Fruit fly (Drosophila melanogaster) whole organism, embryonic: ENCODE data around the gene gdl.

Experiments
- Abd-B ChIP-seq: fragments of 200-800 bp; sonication (Bioruptor generic); optimal IDR thresholded peaks from 2 replicates; lab custom pipeline; 2018; ENCODE audit warnings: missing biosample characterization, mild to moderate bottlenecking, missing genetic modification characterization, moderate library complexity
- B-H1 ChIP-seq: fragments of 200-800 bp; sonication (Bioruptor generic); IDR thresholded peaks from 3 replicates; pipeline ENCODE4 v1.3.6; 2022; ENCODE audit warnings: missing biosample characterization, missing genetic modification characterization
- C15 ChIP-seq: fragments of 200-800 bp; sonication (Bioruptor generic); IDR thresholded peaks from 3 replicates; pipeline ENCODE4 v1.3.6; 2022; ENCODE audit warnings: missing biosample characterization, missing genetic modification characterization
- CG10462 ChIP-seq: fragments of 200-800 bp; sonication (Bioruptor generic); optimal IDR thresholded peaks from 2 replicates; lab custom pipeline; 2016; ENCODE audit warnings: missing biosample characterization, missing genetic modification characterization
- CG10959 ChIP-seq: fragments of 200-800 bp; sonication (Bioruptor generic); IDR thresholded peaks from 2 replicates; pipeline ENCODE4 v1.3.6; 2022; ENCODE audit warnings: missing biosample characterization, missing genetic modification characterization
- CG11504 ChIP-seq: fragments of 200-800 bp; sonication (Bioruptor generic); optimal IDR thresholded peaks from 3 replicates; lab custom pipeline; 2019; ENCODE audit warnings: missing biosample characterization, mild to moderate bottlenecking, missing genetic modification characterization, moderate library complexity
- CG12299 ChIP-seq: fragments of 200-800 bp; sonication (Bioruptor generic); optimal IDR thresholded peaks from 2 replicates; lab custom pipeline; 2018; ENCODE audit warnings: missing biosample characterization, mild to moderate bottlenecking, missing genetic modification characterization
- CG12659 ChIP-seq: fragments of 200-800 bp; sonication (Bioruptor generic); optimal IDR thresholded peaks from 3 replicates; lab custom pipeline; 2017; ENCODE audit warnings: mild to moderate bottlenecking, missing biosample characterization, missing genetic modification reagents, missing genetic modification characterization
- CG12744 ChIP-seq: fragments of 200-800 bp; sonication (Bioruptor generic); optimal IDR thresholded peaks from 2 replicates; lab custom pipeline; 2016; ENCODE audit warnings: missing biosample characterization, missing genetic modification characterization
- CG1529 ChIP-seq: fragments of 200-800 bp; sonication (Bioruptor generic); optimal IDR thresholded peaks from 3 replicates; lab custom pipeline; 2018; ENCODE audit warnings: missing biosample characterization, missing genetic modification characterization
- CG1647 ChIP-seq: fragments of 200-800 bp; sonication (Bioruptor generic); optimal IDR thresholded peaks from 3 replicates; lab custom pipeline; 2016; ENCODE audit warnings: missing biosample characterization, missing genetic modification characterization
- CG16779 ChIP-seq: fragments of 200-800 bp; sonication (Bioruptor generic); IDR thresholded peaks from 2 replicates; pipeline ENCODE4 v1.3.6; 2022; ENCODE audit warnings: missing biosample characterization, missing genetic modification characterization
- CG17385 ChIP-seq: fragments of 200-800 bp; sonication (Bioruptor generic); optimal IDR thresholded peaks from 3 replicates; lab custom pipeline; 2018; ENCODE audit warnings: missing biosample characterization, mild to moderate bottlenecking, missing genetic modification characterization
- CG30431 ChIP-seq: fragments of 200-800 bp; sonication (Bioruptor generic); optimal IDR thresholded peaks from 2 replicates; lab custom pipeline; 2017; ENCODE audit warnings: missing biosample characterization, missing genetic modification characterization
- CG31224 ChIP-seq: fragments of 200-800 bp; sonication (Bioruptor generic); IDR thresholded peaks from 2 replicates; pipeline ENCODE4 v1.3.6; 2022; ENCODE audit warnings: missing biosample characterization, missing genetic modification characterization
- CG31388 ChIP-seq: fragments of 200-800 bp; sonication (Bioruptor generic); optimal IDR thresholded peaks from 2 replicates; lab custom pipeline; 2016; ENCODE audit warnings: missing biosample characterization, missing genetic modification characterization
- CG3407 ChIP-seq: fragments of 200-800 bp; sonication (Bioruptor generic); optimal IDR thresholded peaks from 2 replicates; lab custom pipeline; 2018; ENCODE audit warnings: missing biosample characterization, mild to moderate bottlenecking, missing genetic modification characterization
- CG34376 ChIP-seq: fragments of 200-800 bp; sonication (Bioruptor generic); optimal IDR thresholded peaks from 2 replicates; lab custom pipeline; 2018; ENCODE audit warnings: missing biosample characterization, mild to moderate bottlenecking, missing genetic modification characterization
- CG3726 ChIP-seq: fragments of 200-800 bp; sonication (Bioruptor generic); IDR thresholded peaks from 3 replicates; pipeline ENCODE4, ENCODE4 v1.3.6; 2022; ENCODE audit warnings: missing biosample characterization, missing genetic modification characterization
- CG4360 ChIP-seq: fragments of 200-800 bp; sonication (Bioruptor generic); IDR thresholded peaks from 2 replicates; pipeline ENCODE4 v1.3.6; 2022; ENCODE audit warnings: missing biosample characterization, missing genetic modification characterization
- CG43689 ChIP-seq: fragments of 200-800 bp; sonication (Bioruptor generic); IDR thresholded peaks from 2 replicates; pipeline ENCODE4 v1.3.6; 2022; ENCODE audit warnings: missing biosample characterization, missing genetic modification characterization
- CG6654 ChIP-seq: fragments of 200-800 bp; sonication (Bioruptor generic); optimal IDR thresholded peaks from 2 replicates; lab custom pipeline; 2017; ENCODE audit warnings: missing biosample characterization, mild to moderate bottlenecking, missing genetic modification characterization
- CG6813 ChIP-seq: fragments of 200-800 bp; sonication (Bioruptor generic); optimal IDR thresholded peaks from 2 replicates; lab custom pipeline; 2017; ENCODE audit warnings: missing biosample characterization, missing genetic modification characterization, mild to moderate bottlenecking, moderate library complexity, missing genetic modification reagents
- CG7372 ChIP-seq: fragments of 200-800 bp; sonication (Bioruptor generic); IDR thresholded peaks from 2 replicates; pipeline ENCODE4 v1.3.6; 2022; ENCODE audit warnings: missing biosample characterization, missing genetic modification characterization
- CG7745 ChIP-seq: fragments of 200-800 bp; sonication (Bioruptor generic); optimal IDR thresholded peaks from 2 replicates; lab custom pipeline; 2018; ENCODE audit warnings: missing biosample characterization, mild to moderate bottlenecking, missing genetic modification characterization, moderate library complexity
- CG9727 ChIP-seq: fragments of 200-800 bp; sonication (Bioruptor generic); optimal IDR thresholded peaks from 3 replicates; lab custom pipeline; 2017; ENCODE audit warnings: missing biosample characterization, mild to moderate bottlenecking, missing genetic modification characterization
- D ChIP-seq, 2 experiments: fragments of 200-800 bp in 1 of 2; fragments of >200 bp in 1 of 2; sonication (Bioruptor generic) in 1 of 2; optimal IDR thresholded peaks; 2 replicates in 1 of 2; 3 replicates in 1 of 2; lab custom pipeline; 2017; ENCODE audit warnings: mild to moderate bottlenecking in 1 of 2, missing biosample characterization in 1 of 2, missing genetic modification characterization in 1 of 2, missing genetic modification reagents in 1 of 2
- Dll ChIP-seq: fragments of 200-800 bp; sonication (Bioruptor generic); IDR thresholded peaks from 4 replicates; pipeline ENCODE4 v1.3.6; 2022; ENCODE audit warnings: missing biosample characterization, missing genetic modification characterization; ENCODE audit not compliant: partially characterized antibody
- E2f1 ChIP-seq: fragments of 200-800 bp; sonication (Bioruptor generic); IDR thresholded peaks from 2 replicates; pipeline ENCODE4 v1.3.6; 2022; ENCODE audit warnings: missing biosample characterization, missing genetic modification characterization
- Gsc ChIP-seq: fragments of 200-800 bp; sonication (Bioruptor generic); IDR thresholded peaks from 2 replicates; pipeline ENCODE4 v1.3.6; 2022; ENCODE audit warnings: missing biosample characterization, missing genetic modification characterization
- Max ChIP-seq: fragments of 200-800 bp; sonication (Bioruptor generic); optimal IDR thresholded peaks from 2 replicates; lab custom pipeline; 2016; ENCODE audit warnings: missing biosample characterization, mild to moderate bottlenecking, missing genetic modification characterization
- NC2α ChIP-seq: fragments of 200-800 bp; sonication (Bioruptor generic); optimal IDR thresholded peaks from 2 replicates; lab custom pipeline; 2016; ENCODE audit warnings: missing biosample characterization, missing genetic modification characterization
- NK7.1 ChIP-seq: fragments of 200-800 bp; sonication (Bioruptor generic); optimal IDR thresholded peaks from 3 replicates; lab custom pipeline; 2016; ENCODE audit warnings: missing biosample characterization, missing genetic modification characterization
- Nf-YC ChIP-seq: fragments of 200-800 bp; optimal IDR thresholded peaks from 3 replicates; lab custom pipeline; 2019; ENCODE audit warnings: missing biosample characterization, mild to moderate bottlenecking, missing genetic modification characterization, moderate library complexity
- Sry-β ChIP-seq: fragments of 200-800 bp; sonication (Bioruptor generic); optimal IDR thresholded peaks from 2 replicates; lab custom pipeline; 2018; ENCODE audit warnings: missing biosample characterization, mild to moderate bottlenecking, missing genetic modification characterization, moderate library complexity
- Vsx1 ChIP-seq: fragments of 200-800 bp; sonication (Bioruptor generic); optimal IDR thresholded peaks from 2 replicates; lab custom pipeline; 2017; ENCODE audit warnings: missing biosample characterization, mild to moderate bottlenecking, missing genetic modification characterization, missing genetic modification reagents
- al ChIP-seq: fragments of 200-800 bp; sonication (Bioruptor generic); IDR thresholded peaks from 2 replicates; pipeline ENCODE4 v1.3.6; 2022; ENCODE audit warnings: missing biosample characterization, missing genetic modification characterization
- ci ChIP-seq: fragments of 200-800 bp; sonication (Bioruptor generic); IDR thresholded peaks from 3 replicates; pipeline ENCODE4 v1.3.6; 2022; ENCODE audit warnings: missing biosample characterization, missing genetic modification characterization
- dpn ChIP-seq, 2 experiments: fragments of 200-800 bp; sonication (Bioruptor generic); optimal IDR thresholded peaks; 3 replicates each; lab custom pipeline; 2016; ENCODE audit warnings: missing biosample characterization in 2 of 2, missing genetic modification characterization in 2 of 2
- ems ChIP-seq: fragments of 200-800 bp; sonication (Bioruptor generic); optimal IDR thresholded peaks from 3 replicates; lab custom pipeline; 2016; ENCODE audit warnings: missing biosample characterization, missing genetic modification characterization
- hkb ChIP-seq, 2 experiments: fragments of 200-800 bp in 1 of 2; fragments of >200 bp in 1 of 2; sonication (Bioruptor generic) in 1 of 2; IDR thresholded peaks in 1 of 2; optimal IDR thresholded peaks in 1 of 2; 2 replicates each; pipeline versions ENCODE4 v1.3.6 to Lab custom; 2017 to 2022; ENCODE audit warnings: missing biosample characterization in 1 of 2, missing genetic modification characterization in 1 of 2
- mirr ChIP-seq: fragments of 200-800 bp; sonication (Bioruptor generic); optimal IDR thresholded peaks from 3 replicates; lab custom pipeline; 2018; ENCODE audit warnings: missing biosample characterization, mild to moderate bottlenecking, missing genetic modification characterization
- nerfin-2 ChIP-seq: fragments of 200-800 bp; sonication (Bioruptor generic); IDR thresholded peaks from 2 replicates; pipeline ENCODE4 v1.3.6; 2022; ENCODE audit warnings: missing biosample characterization, missing genetic modification characterization; ENCODE audit not compliant: partially characterized antibody
- org-1 ChIP-seq: fragments of 200-800 bp; sonication (Bioruptor generic); optimal IDR thresholded peaks from 2 replicates; lab custom pipeline; 2017; ENCODE audit warnings: missing biosample characterization, missing genetic modification characterization
- pan ChIP-seq, 4 experiments: fragments of >200 bp in 3 of 4; fragments of 200-800 bp in 1 of 4; sonication (Bioruptor generic) in 1 of 4; optimal IDR thresholded peaks in 3 of 4; IDR thresholded peaks in 1 of 4; 2 replicates each; pipeline versions ENCODE4 v1.3.6 to Lab custom; 2017 to 2022; ENCODE audit warnings: missing biosample characterization in 2 of 4, missing genetic modification characterization in 2 of 4, mixed read lengths in 1 of 4
- row ChIP-seq: fragments of 200-800 bp; sonication (Bioruptor generic); IDR thresholded peaks from 3 replicates; pipeline ENCODE4 v1.3.6; 2022; ENCODE audit warnings: missing biosample characterization, missing genetic modification characterization
- twi ChIP-seq: fragments of 200-800 bp; optimal IDR thresholded peaks from 2 replicates; lab custom pipeline; 2019; ENCODE audit warnings: missing biosample characterization, mild to moderate bottlenecking, missing genetic modification characterization, moderate library complexity
- unpg ChIP-seq: fragments of 200-800 bp; sonication (Bioruptor generic); optimal IDR thresholded peaks from 3 replicates; lab custom pipeline; 2018; ENCODE audit warnings: missing biosample characterization, mild to moderate bottlenecking, missing genetic modification characterization, moderate library complexity
- z ChIP-seq: fragments of 200-800 bp; sonication (Bioruptor generic); IDR thresholded peaks from 3 replicates; pipeline ENCODE4 v1.3.6; 2022; ENCODE audit warnings: missing biosample characterization, missing genetic modification characterization

gdl gene

dm6 chr3L:15508233-15508632 is 1.0 kb upstream of the gdl start, which contains the start of gene CG7841 (continued):
- TF ChIP-seq Vsx1 (GFP tag; lab: Kevin White, UChicago) (peak; percentile 95), nerfin-2 (GFP tag; lab: Robert Waterston, UW) (no peak), CG1529 (peak; percentile 96), Dll (GFP tag; lab: Robert Waterston, UW) (0 out of 4 replicates have a peak, but pooled peaks have one; percentile 24), CG6654 (peak; percentile 88), CG7745 (peak; percentile 77), CG12299 (peak; percentile 99), hkb (optimal IDR thresholded peaks at IDR 0.05; lab: Kevin White, UChicago) (no peak), hkb (GFP tag; IDR thresholded peaks at IDR 0.05; lab: Robert Waterston, UW) (peak; percentile 99), pan (optimal IDR thresholded peaks at IDR 0.05; lab: Kevin White, UChicago) (no peak), pan (GFP tag; optimal IDR thresholded peaks at IDR 0.05 in 1 of 2, IDR thresholded peaks at IDR 0.05 in 1 of 2) (peak in 1 of 2 experiments; percentile 97), unpg (GFP tag; lab: Kevin White, UChicago) (peak; percentile 99), CG3407 (GFP tag; lab: Kevin White, UChicago) (peak; percentile 95), mirr (peak; percentile 99), z (peak; percentile 79), CG17385 (GFP tag; lab: Kevin White, UChicago) (peak; percentile 97), CG10462 (GFP tag; lab: Kevin White, UChicago) (peak; percentile 95), ems (GFP tag; lab: Kevin White, UChicago) (peak; percentile 97), C15 (GFP tag; lab: Robert Waterston, UW) (peak; percentile 93), CG1647 (peak; percentile 96), CG31388 (GFP tag; lab: Kevin White, UChicago) (peak; percentile 89), org-1 (GFP tag; lab: Kevin White, UChicago) (peak; percentile 97), CG3726 (GFP tag; lab: Robert Waterston, UW) (no peak; the same call in 2 of the 3 replicates), Sry-β (GFP tag; lab: Kevin White, UChicago) (peak; percentile 67), CG12744 (GFP tag; lab: Kevin White, UChicago) (peak; percentile 97), CG7372 (GFP tag; lab: Robert Waterston, UW) (peak; percentile 95), CG30431 (GFP tag; lab: Kevin White, UChicago) (peak; percentile 92), Max (GFP tag; lab: Kevin White, UChicago) (peak; percentile 98), NC2α (GFP tag; lab: Kevin White, UChicago) (peak; percentile 95), CG12659 (peak; percentile 99), E2f1 (GFP tag; lab: Robert Waterston, UW) (peak; percentile 93), Gsc (no peak), B-H1 (GFP tag; lab: Robert Waterston, UW) (peak; percentile 91; the same call in 2 of the 3 replicates), CG9727 (GFP tag; lab: Kevin White, UChicago) (peak; percentile 99), CG4360 (GFP tag; lab: Robert Waterston, UW) (peak; percentile 74), dpn (GFP tag; optimal IDR thresholded peaks at IDR 0.05; lab: Kevin White, UChicago) (peak; percentile 96 to 97), CG6813 (GFP tag; lab: Kevin White, UChicago) (peak; percentile 99), row (peak; percentile 99), ci (GFP tag; lab: Robert Waterston, UW) (peak; percentile 99), CG10959 (GFP tag; lab: Robert Waterston, UW) (peak; percentile 94; the same call in 1 of the 2 replicates), CG31224 (GFP tag; lab: Robert Waterston, UW) (peak; percentile 89), CG11504 (tag; lab: Kevin White, UChicago) (peak; percentile 97), CG16779 (GFP tag; lab: Robert Waterston, UW) (peak; percentile 93), Nf-YC (tag; lab: Kevin White, UChicago) (peak; percentile 92), NK7.1 (GFP tag; lab: Kevin White, UChicago) (peak; percentile 97), CG43689 (GFP tag; lab: Robert Waterston, UW) (no peak; the same call in 1 of the 2 replicates), Abd-B (GFP tag; lab: Kevin White, UChicago) (peak; percentile 89), twi (tag; lab: Kevin White, UChicago) (peak; percentile 96), CG34376 (GFP tag; lab: Kevin White, UChicago) (peak; percentile 99), D (optimal IDR thresholded peaks at IDR 0.05; lab: Kevin White, UChicago) (no peak), D (GFP tag; optimal IDR thresholded peaks at IDR 0.05; lab: Kevin White, UChicago) (peak; percentile 97), al (GFP tag; lab: Robert Waterston, UW) (peak; percentile 88)
